Worm (Caenorhabditis elegans) whole organism, L1 larva: ENCODE results near the gene txt-17.

Source experiments
- C04F5.9 ChIP-seq: sonication (generic microtip); optimal IDR thresholded peaks from 2 replicates; lab custom pipeline; 2016; ENCODE audit warnings: missing genetic modification characterization, missing compliant biosample characterization
- C16A3.4 ChIP-seq: fragments of 150-350 bp; optimal IDR thresholded peaks from 2 replicates; lab custom pipeline; 2014; ENCODE audit warnings: missing biosample characterization, missing genetic modification characterization
- C34B4.2 ChIP-seq: sonication (generic microtip); optimal IDR thresholded peaks from 2 replicates; lab custom pipeline; 2017; ENCODE audit warnings: mild to moderate bottlenecking, missing genetic modification characterization, missing compliant biosample characterization
- Y116A8C.19 ChIP-seq: sonication (generic microtip); optimal IDR thresholded peaks from 2 replicates; lab custom pipeline; 2016; ENCODE audit warnings: missing compliant biosample characterization, missing genetic modification characterization, borderline replicate concordance
- aha-1 ChIP-seq: fragments of 150-350 bp; optimal IDR thresholded peaks from 2 replicates; lab custom pipeline; 2014; ENCODE audit warnings: missing biosample characterization, missing genetic modification characterization
- blmp-1 ChIP-seq: fragments of 150-350 bp; optimal IDR thresholded peaks from 2 replicates; lab custom pipeline; 2014; ENCODE audit warnings: missing biosample characterization, missing genetic modification characterization
- ceh-82 ChIP-seq, 3 experiments: fragments of 150-350 bp in 1 of 3; sonication (generic microtip) in 2 of 3; optimal IDR thresholded peaks; 2 replicates each; lab custom pipeline; 2014 to 2017; ENCODE audit warnings: missing biosample characterization in 3 of 3, missing genetic modification characterization in 3 of 3
- ces-1 ChIP-seq: fragments of 150-350 bp; optimal IDR thresholded peaks from 2 replicates; lab custom pipeline; 2014; ENCODE audit warnings: missing biosample characterization, missing genetic modification reagents, missing genetic modification characterization
- dpl-1 ChIP-seq, 3 experiments: fragments of 150-350 bp in 2 of 3; sonication (generic microtip) in 1 of 3; optimal IDR thresholded peaks; 2 replicates each; lab custom pipeline; 2014 to 2017; ENCODE audit warnings: missing biosample characterization in 3 of 3, missing genetic modification characterization in 3 of 3, missing genetic modification reagents in 3 of 3
- efl-1 ChIP-seq, 4 experiments: fragments of 150-350 bp; optimal IDR thresholded peaks in 3 of 4; peaks in 1 of 4; 1 replicate in 1 of 4; 2 replicates in 3 of 4; lab custom pipeline; 2014; ENCODE audit warnings: missing biosample characterization in 2 of 4, missing genetic modification characterization in 2 of 4, missing genetic modification reagents in 2 of 4
- efl-3 ChIP-seq: fragments of 200-800 bp; sonication (Bioruptor generic); optimal IDR thresholded peaks from 2 replicates; lab custom pipeline; 2018; ENCODE audit warnings: mild to moderate bottlenecking, missing genetic modification characterization, missing compliant biosample characterization
- elt-3 ChIP-seq, 6 experiments: fragments of 150-350 bp in 1 of 6; sonication (generic microtip); optimal IDR thresholded peaks; 2 replicates each; lab custom pipeline; 2017 to 2018; ENCODE audit warnings: missing biosample characterization in 6 of 6, missing genetic modification characterization in 6 of 6, inconsistent platforms in 1 of 6
- ets-5 ChIP-seq: fragments of 200-800 bp; sonication (Bioruptor generic); IDR thresholded peaks from 2 replicates; pipeline ENCODE4 v1.3.6; 2022; ENCODE audit warnings: missing genetic modification characterization, missing compliant biosample characterization
- fkh-10 ChIP-seq: sonication (generic microtip); optimal IDR thresholded peaks from 2 replicates; lab custom pipeline; 2017; ENCODE audit warnings: missing biosample characterization, missing genetic modification reagents, missing genetic modification characterization
- fkh-4 ChIP-seq: sonication (generic microtip); optimal IDR thresholded peaks from 2 replicates; lab custom pipeline; 2016; ENCODE audit warnings: missing compliant biosample characterization, missing genetic modification characterization, borderline replicate concordance
- fkh-8 ChIP-seq: sonication (generic microtip); optimal IDR thresholded peaks from 2 replicates; lab custom pipeline; 2016; ENCODE audit warnings: mild to moderate bottlenecking, missing genetic modification characterization, missing compliant biosample characterization
- hpl-2 ChIP-seq: fragments of 150-350 bp; optimal IDR thresholded peaks from 2 replicates; lab custom pipeline; 2014; ENCODE audit warnings: missing biosample characterization, missing genetic modification reagents, missing genetic modification characterization
- isw-1 ChIP-seq: fragments of 200-800 bp; sonication (Bioruptor generic); IDR thresholded peaks from 2 replicates; pipeline ENCODE4 v1.3.6; 2022; ENCODE audit warnings: missing genetic modification characterization, missing compliant biosample characterization
- jun-1 ChIP-seq: fragments of 150-350 bp; optimal IDR thresholded peaks from 2 replicates; lab custom pipeline; 2014; ENCODE audit warnings: missing biosample characterization, missing genetic modification reagents, missing genetic modification characterization
- lin-14 ChIP-seq: fragments of 200-800 bp; sonication (Bioruptor generic); optimal IDR thresholded peaks from 2 replicates; lab custom pipeline; 2018; ENCODE audit warnings: mild to moderate bottlenecking, missing genetic modification characterization, moderate library complexity, missing compliant biosample characterization
- lin-15B ChIP-seq: fragments of 150-350 bp; sonication (generic microtip); optimal IDR thresholded peaks from 3 replicates; lab custom pipeline; 2014; ENCODE audit warnings: missing biosample characterization, missing genetic modification characterization
- lin-35 ChIP-seq, 2 experiments: fragments of 150-350 bp; optimal IDR thresholded peaks; 2 replicates each; lab custom pipeline; 2014; ENCODE audit warnings: missing biosample characterization in 2 of 2, missing genetic modification characterization in 2 of 2, missing genetic modification reagents in 2 of 2
- lin-39 ChIP-seq: fragments of 150-350 bp; optimal IDR thresholded peaks from 2 replicates; lab custom pipeline; 2014; ENCODE audit warnings: missing biosample characterization, missing genetic modification reagents, missing genetic modification characterization
- lir-3 ChIP-seq: sonication (generic microtip); optimal IDR thresholded peaks from 2 replicates; lab custom pipeline; 2016; ENCODE audit warnings: mild to moderate bottlenecking, missing genetic modification characterization, moderate library complexity, missing compliant biosample characterization; ENCODE audit not compliant: poor library complexity
- mab-9 ChIP-seq: fragments of 200-800 bp; sonication (Bioruptor generic); IDR thresholded peaks from 2 replicates; pipeline ENCODE4 v1.3.6; 2022; ENCODE audit warnings: missing genetic modification reagents, missing genetic modification characterization, missing compliant biosample characterization
- mdl-1 ChIP-seq, 2 experiments: fragments of 150-350 bp; optimal IDR thresholded peaks; 2 replicates each; lab custom pipeline; 2014 to 2017; ENCODE audit warnings: missing biosample characterization in 2 of 2, missing genetic modification characterization in 2 of 2, inconsistent platforms in 1 of 2
- mef-2 ChIP-seq: fragments of 150-350 bp; optimal IDR thresholded peaks from 2 replicates; lab custom pipeline; 2014; ENCODE audit warnings: missing biosample characterization, missing genetic modification characterization
- mep-1 ChIP-seq: fragments of 150-350 bp; optimal IDR thresholded peaks from 2 replicates; lab custom pipeline; 2014; ENCODE audit warnings: missing biosample characterization, missing genetic modification characterization
- nhr-20 ChIP-seq: sonication (generic microtip); optimal IDR thresholded peaks from 2 replicates; lab custom pipeline; 2016; ENCODE audit warnings: mild to moderate bottlenecking, missing genetic modification characterization, missing compliant biosample characterization
- nhr-28 ChIP-seq: fragments of 150-350 bp; optimal IDR thresholded peaks from 2 replicates; lab custom pipeline; 2014; ENCODE audit warnings: missing biosample characterization, missing genetic modification characterization
- nhr-77 ChIP-seq: fragments of 150-350 bp; optimal IDR thresholded peaks from 2 replicates; lab custom pipeline; 2014; ENCODE audit warnings: missing biosample characterization, missing genetic modification characterization
- nhr-84 ChIP-seq: sonication (generic microtip); optimal IDR thresholded peaks from 2 replicates; lab custom pipeline; 2017; ENCODE audit warnings: missing biosample characterization, missing genetic modification characterization
- pqm-1 ChIP-seq: sonication (generic microtip); optimal IDR thresholded peaks from 3 replicates; lab custom pipeline; 2017; ENCODE audit warnings: missing biosample characterization, missing genetic modification characterization
- rnt-1 ChIP-seq: sonication (generic microtip); optimal IDR thresholded peaks from 2 replicates; lab custom pipeline; 2016; ENCODE audit warnings: mild to moderate bottlenecking, missing genetic modification characterization, moderate library complexity, missing compliant biosample characterization
- snpc-4 ChIP-seq: fragments of 150-350 bp; optimal IDR thresholded peaks from 2 replicates; lab custom pipeline; 2014; ENCODE audit warnings: missing biosample characterization, missing genetic modification characterization
- sox-4 ChIP-seq: sonication (generic microtip); optimal IDR thresholded peaks from 2 replicates; lab custom pipeline; 2016; ENCODE audit warnings: missing genetic modification characterization, missing compliant biosample characterization
- sup-37 ChIP-seq: fragments of 200-800 bp; sonication (Bioruptor generic); optimal IDR thresholded peaks from 2 replicates; lab custom pipeline; 2018; ENCODE audit warnings: mild to moderate bottlenecking, missing genetic modification characterization, missing compliant biosample characterization
- swsn-7 ChIP-seq: sonication (generic microtip); optimal IDR thresholded peaks from 2 replicates; lab custom pipeline; 2016; ENCODE audit warnings: missing genetic modification characterization, missing compliant biosample characterization
- tbx-2 ChIP-seq: sonication (generic microtip); optimal IDR thresholded peaks from 2 replicates; lab custom pipeline; 2016; ENCODE audit warnings: missing genetic modification characterization, missing compliant biosample characterization
- unc-130 ChIP-seq: fragments of 150-350 bp; optimal IDR thresholded peaks from 2 replicates; lab custom pipeline; 2017; ENCODE audit warnings: missing biosample characterization, missing genetic modification characterization, inconsistent platforms
- unc-98 ChIP-seq: fragments of 200-800 bp; sonication (Bioruptor generic); IDR thresholded peaks from 2 replicates; pipeline ENCODE4 v1.3.6; 2022; ENCODE audit warnings: missing genetic modification characterization, missing compliant biosample characterization
- vab-15 ChIP-seq: sonication (generic microtip); optimal IDR thresholded peaks from 2 replicates; lab custom pipeline; 2017; ENCODE audit warnings: missing genotype, mild to moderate bottlenecking, missing genetic modification characterization, missing compliant biosample characterization
- xbp-1 ChIP-seq: sonication (generic microtip); optimal IDR thresholded peaks from 2 replicates; lab custom pipeline; 2016; ENCODE audit warnings: missing genetic modification characterization, missing compliant biosample characterization
- zag-1 ChIP-seq: fragments of 150-350 bp; optimal IDR thresholded peaks from 2 replicates; lab custom pipeline; 2014; ENCODE audit warnings: missing biosample characterization, missing genetic modification characterization
- zip-4 ChIP-seq: fragments of 200-800 bp; sonication (Bioruptor generic); optimal IDR thresholded peaks from 2 replicates; lab custom pipeline; 2018; ENCODE audit warnings: mild to moderate bottlenecking, missing genetic modification characterization, moderate library complexity, missing compliant biosample characterization
- ztf-11 ChIP-seq, 2 experiments: sonication (generic microtip); optimal IDR thresholded peaks; 2 replicates each; lab custom pipeline; 2016 to 2017; ENCODE audit warnings: missing genetic modification characterization in 2 of 2, missing biosample characterization in 1 of 2, missing compliant biosample characterization in 1 of 2

The txt-17 gene

DNA sequence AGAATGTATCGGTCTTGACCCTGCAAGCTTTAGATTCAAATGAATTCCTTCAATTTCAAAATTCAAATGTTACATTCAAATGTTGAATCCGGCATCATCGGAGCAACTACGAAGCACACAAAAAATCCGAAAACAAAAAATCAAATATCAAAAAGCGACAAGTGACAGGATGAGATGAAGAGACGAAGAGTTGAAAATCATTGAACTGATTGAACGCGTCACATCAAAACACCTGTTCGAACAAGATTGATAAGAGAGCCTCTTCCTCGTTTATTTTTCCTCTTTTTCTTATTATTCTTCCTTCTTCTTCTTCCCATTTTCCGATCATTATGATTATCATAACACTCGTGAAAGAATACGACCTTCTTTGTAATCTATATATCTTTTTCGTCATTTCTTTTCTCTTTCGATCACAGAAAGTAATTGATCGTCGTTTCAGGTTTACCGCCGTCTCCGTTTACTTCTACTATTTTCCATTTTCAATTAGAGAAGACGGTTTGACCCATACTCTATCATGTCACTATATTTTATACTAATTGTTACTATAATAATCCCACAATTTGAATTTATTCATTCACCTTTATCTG lies 32.6 kb upstream of the txt-17 start, which contains the start of gene VC5.2:
Gene VC5.2, plus strand, starts transcription at position 439 of the 587 bp plus-strand sequence.
- TF ChIP-seq Y116A8C.19 (tag; lab: Kevin White, UChicago), result no peak
- no peak for TF ChIP-seq sup-37
- TF ChIP-seq dpl-1 (GFP tag; optimal IDR thresholded peaks at IDR 0.05; lab: Kevin White, UChicago), result peak in 1 of 3 experiments; percentile 1
- TF ChIP-seq mef-2 (tag; lab: Kevin White, UChicago), result no peak
- TF ChIP-seq C04F5.9 (tag; lab: Kevin White, UChicago), result no peak
- TF ChIP-seq elt-3 (tag; optimal IDR thresholded peaks at IDR 0.05; lab: Kevin White, UChicago), result peak in 1 of 6 experiments; percentile 43
- peak; percentile 32 for TF ChIP-seq nhr-20 (tag; lab: Kevin White, UChicago)
- no peak for TF ChIP-seq nhr-84 (tag; lab: Kevin White, UChicago)
- no peak for TF ChIP-seq pqm-1 (tag; lab: Kevin White, UChicago)
- no peak for TF ChIP-seq fkh-8 (tag; lab: Kevin White, UChicago)
- no peak for TF ChIP-seq ets-5 (GFP tag; lab: Robert Waterston, UW)
- TF ChIP-seq hpl-2 (GFP tag; lab: Kevin White, UChicago), result no peak
- TF ChIP-seq lin-39, result no peak
- TF ChIP-seq zag-1 (tag; lab: Kevin White, UChicago), result no peak
- no peak for TF ChIP-seq lin-35 (GFP tag; optimal IDR thresholded peaks at IDR 0.05; lab: Kevin White, UChicago)
- no peak for TF ChIP-seq mdl-1 (tag; optimal IDR thresholded peaks at IDR 0.05; lab: Kevin White, UChicago)
- TF ChIP-seq ceh-82 (tag; optimal IDR thresholded peaks at IDR 0.05; lab: Kevin White, UChicago), result no peak
- no peak for TF ChIP-seq aha-1 (tag; lab: Kevin White, UChicago)
- TF ChIP-seq mep-1 (tag; lab: Kevin White, UChicago), result no peak
- TF ChIP-seq nhr-28 (tag; lab: Kevin White, UChicago), result no peak
- TF ChIP-seq rnt-1 (tag; lab: Kevin White, UChicago), result peak; percentile 28
- no peak for TF ChIP-seq sox-4 (tag; lab: Kevin White, UChicago)
- TF ChIP-seq lin-14, result peak; percentile 56
- peak; percentile 79 for TF ChIP-seq blmp-1 (tag; lab: Kevin White, UChicago)
- no peak for TF ChIP-seq C34B4.2 (tag; lab: Kevin White, UChicago)
- TF ChIP-seq, all 84 proteins: peak for 6

DNA sequence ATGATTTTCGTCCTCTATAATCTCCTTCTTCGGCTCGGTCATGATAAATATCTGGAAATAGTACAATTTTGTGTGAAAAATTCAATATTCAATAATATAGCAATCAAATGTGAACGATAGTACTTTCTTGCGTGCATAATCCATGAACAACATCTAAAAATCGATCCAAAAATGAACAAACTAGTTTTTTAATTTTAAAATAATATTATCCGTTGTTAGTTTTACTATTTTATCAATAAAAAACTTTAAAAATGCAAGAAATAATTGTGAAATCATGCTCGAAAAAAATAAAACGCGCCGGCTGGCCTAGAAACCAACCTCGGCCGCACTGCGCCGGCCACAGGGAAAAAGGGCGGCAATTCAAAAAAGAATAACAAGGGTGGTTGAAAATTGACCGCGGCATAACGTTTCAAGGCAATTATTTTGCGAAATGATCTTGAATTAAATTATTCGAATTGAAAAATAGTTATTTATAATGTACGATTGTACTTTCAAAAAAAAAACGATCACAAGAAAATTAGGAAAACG lies 31.7 kb upstream of the txt-17 start, which contains the start of gene mys-1:
Gene mys-1, minus strand, starts transcription at position 51 of the 528 bp plus-strand sequence.
- no peak for TF ChIP-seq nhr-28 (tag; lab: Kevin White, UChicago)
- TF ChIP-seq fkh-10, result no peak
- TF ChIP-seq C04F5.9 (tag; lab: Kevin White, UChicago), result peak; percentile 39
- TF ChIP-seq lin-15B (tag; lab: Kevin White, UChicago), result peak; percentile 43
- TF ChIP-seq mep-1 (tag; lab: Kevin White, UChicago), result peak; percentile 54
- TF ChIP-seq fkh-4, result peak; percentile 72
- peak; percentile 69 for TF ChIP-seq swsn-7 (tag; lab: Kevin White, UChicago)
- peak; percentile 29 for TF ChIP-seq lin-39
- peak; percentile 17 for TF ChIP-seq snpc-4
- TF ChIP-seq ztf-11 (tag; optimal IDR thresholded peaks at IDR 0.05; lab: Kevin White, UChicago), result peak in 1 of 2 experiments; percentile 81
- peak; percentile 35; the same call in 1 of the 2 replicates for TF ChIP-seq isw-1 (GFP tag; lab: Robert Waterston, UW)
- no peak for TF ChIP-seq ces-1 (GFP tag; lab: Kevin White, UChicago)
- no peak for TF ChIP-seq C34B4.2 (tag; lab: Kevin White, UChicago)
- TF ChIP-seq mab-9 (GFP tag; lab: Robert Waterston, UW), result no peak
- peak; percentile 32 for TF ChIP-seq C16A3.4 (tag; lab: Kevin White, UChicago)
- TF ChIP-seq ceh-82 (tag; optimal IDR thresholded peaks at IDR 0.05; lab: Kevin White, UChicago), result peak; percentile 31 to 41 (median 35)
- TF ChIP-seq efl-3 (GFP tag; lab: Kevin White, UChicago), result no peak
- TF ChIP-seq jun-1 (tag; lab: Kevin White, UChicago), result peak; percentile 10
- peak; percentile 83 for TF ChIP-seq nhr-20 (tag; lab: Kevin White, UChicago)
- TF ChIP-seq efl-1 (optimal IDR thresholded peaks at IDR 0.05; lab: Kevin White, UChicago), result peak; percentile 93 to 94
- TF ChIP-seq efl-1 (GFP tag; optimal IDR thresholded peaks at IDR 0.05 in 1 of 2; lab: Kevin White, UChicago), result peak; percentile 93 to 99
- TF ChIP-seq zip-4, result no peak
- peak; percentile 46; the same call in 1 of the 2 replicates for TF ChIP-seq unc-98 (GFP tag; lab: Robert Waterston, UW)
- TF ChIP-seq tbx-2 (tag; lab: Kevin White, UChicago), result peak; percentile 84
- TF ChIP-seq mdl-1 (tag; optimal IDR thresholded peaks at IDR 0.05; lab: Kevin White, UChicago), result peak in 1 of 2 experiments; percentile 21
- TF ChIP-seq xbp-1 (tag; lab: Kevin White, UChicago), result peak; percentile 77
- TF ChIP-seq hpl-2 (GFP tag; lab: Kevin White, UChicago), result no peak
- TF ChIP-seq nhr-84 (tag; lab: Kevin White, UChicago), result no peak
- peak; percentile 89 for TF ChIP-seq lir-3 (tag; lab: Kevin White, UChicago)
- no peak for TF ChIP-seq nhr-77 (tag; lab: Kevin White, UChicago)
- TF ChIP-seq sox-4 (tag; lab: Kevin White, UChicago), result peak; percentile 73
- TF ChIP-seq lin-35 (GFP tag; optimal IDR thresholded peaks at IDR 0.05; lab: Kevin White, UChicago), result peak; percentile 95
- TF ChIP-seq vab-15 (tag; lab: Kevin White, UChicago), result no peak
- TF ChIP-seq dpl-1 (GFP tag; optimal IDR thresholded peaks at IDR 0.05; lab: Kevin White, UChicago), result peak; percentile 86 to 94 (median 90)
- no peak for TF ChIP-seq unc-130 (tag; lab: Kevin White, UChicago)
